Fruit fly (Drosophila melanogaster) whole organism, prepupa: Measurements from ENCODE around the gene VhaM9.7-c.

Experiments used
- Blimp-1 ChIP-seq: fragments of 200-800 bp; sonication (Bioruptor generic); optimal IDR thresholded peaks from 3 replicates; lab custom pipeline; 2017; ENCODE audit warnings: missing biosample characterization, missing genetic modification characterization, mild to moderate bottlenecking, moderate library complexity, missing genetic modification reagents
- CG10631 ChIP-seq: fragments of 200-800 bp; sonication (Bioruptor generic); optimal IDR thresholded peaks from 2 replicates; lab custom pipeline; 2016; ENCODE audit warnings: missing biosample characterization, missing genetic modification characterization
- CG10669 ChIP-seq: fragments of 200-800 bp; sonication (Bioruptor generic); optimal IDR thresholded peaks from 3 replicates; lab custom pipeline; 2018; ENCODE audit warnings: missing biosample characterization, mild to moderate bottlenecking, missing genetic modification characterization, moderate library complexity
- CG11762 ChIP-seq: fragments of 200-800 bp; sonication (Bioruptor generic); optimal IDR thresholded peaks from 3 replicates; lab custom pipeline; 2016; ENCODE audit warnings: missing biosample characterization, missing genetic modification characterization; ENCODE audit not compliant: insufficient read depth
- CG11902 ChIP-seq: fragments of 200-800 bp; sonication (Bioruptor generic); optimal IDR thresholded peaks from 3 replicates; lab custom pipeline; 2016; ENCODE audit warnings: missing biosample characterization, missing genetic modification characterization
- CG15336 ChIP-seq: fragments of 200-800 bp; sonication (Bioruptor generic); IDR thresholded peaks from 2 replicates; pipeline ENCODE4 v1.3.6; 2022; ENCODE audit warnings: missing biosample characterization, missing genetic modification characterization
- CG1621 ChIP-seq: fragments of 200-800 bp; sonication (Bioruptor generic); optimal IDR thresholded peaks from 3 replicates; lab custom pipeline; 2018; ENCODE audit warnings: missing biosample characterization, mild to moderate bottlenecking, missing genetic modification characterization
- CG16779 ChIP-seq: fragments of 200-800 bp; sonication (Bioruptor generic); optimal IDR thresholded peaks from 3 replicates; lab custom pipeline; 2017; ENCODE audit warnings: missing biosample characterization, mild to moderate bottlenecking, missing genetic modification characterization
- CG3032 ChIP-seq: fragments of 200-800 bp; optimal IDR thresholded peaks from 2 replicates; lab custom pipeline; 2019; ENCODE audit warnings: missing biosample characterization, mild to moderate bottlenecking, missing genetic modification characterization, moderate library complexity
- CG31627 ChIP-seq: fragments of 200-800 bp; sonication (Bioruptor generic); optimal IDR thresholded peaks from 3 replicates; lab custom pipeline; 2016; ENCODE audit warnings: missing biosample characterization, missing genetic modification characterization
- CG34406 ChIP-seq: fragments of 200-800 bp; sonication (Bioruptor generic); optimal IDR thresholded peaks from 3 replicates; lab custom pipeline; 2016; ENCODE audit warnings: missing biosample characterization, missing genetic modification characterization
- CG3919 ChIP-seq: fragments of 200-800 bp; sonication (Bioruptor generic); optimal IDR thresholded peaks from 3 replicates; lab custom pipeline; 2016; ENCODE audit warnings: missing biosample characterization, missing genetic modification characterization
- CG4318 ChIP-seq: fragments of 200-800 bp; sonication (Bioruptor generic); optimal IDR thresholded peaks from 3 replicates; lab custom pipeline; 2017; ENCODE audit warnings: missing biosample characterization, mild to moderate bottlenecking, missing genetic modification characterization
- CG6163 ChIP-seq: fragments of 200-800 bp; sonication (Bioruptor generic); IDR thresholded peaks from 3 replicates; pipeline ENCODE4 v1.3.6; 2022; ENCODE audit warnings: missing biosample characterization, missing genetic modification characterization
- CG6276 ChIP-seq: fragments of 200-800 bp; sonication (Bioruptor generic); optimal IDR thresholded peaks from 2 replicates; lab custom pipeline; 2017; ENCODE audit warnings: missing biosample characterization, mild to moderate bottlenecking, missing genetic modification characterization
- CG6808 ChIP-seq: fragments of 200-800 bp; sonication (Bioruptor generic); optimal IDR thresholded peaks from 3 replicates; lab custom pipeline; 2017; ENCODE audit warnings: missing biosample characterization, missing genetic modification characterization, mild to moderate bottlenecking, moderate library complexity, missing genetic modification reagents
- CG7368 ChIP-seq: fragments of 200-800 bp; sonication (Bioruptor generic); optimal IDR thresholded peaks from 3 replicates; lab custom pipeline; 2016; ENCODE audit warnings: missing biosample characterization, missing genetic modification characterization
- CG8319 ChIP-seq: fragments of 200-800 bp; sonication (Bioruptor generic); optimal IDR thresholded peaks from 3 replicates; lab custom pipeline; 2016; ENCODE audit warnings: missing biosample characterization, missing genetic modification characterization
- CG8632 ChIP-seq: fragments of 200-800 bp; sonication (Bioruptor generic); optimal IDR thresholded peaks from 3 replicates; lab custom pipeline; 2016; ENCODE audit warnings: missing biosample characterization, missing genetic modification characterization
- CG9139 ChIP-seq: fragments of 200-800 bp; sonication (Bioruptor generic); optimal IDR thresholded peaks from 3 replicates; lab custom pipeline; 2017; ENCODE audit warnings: missing biosample characterization, mild to moderate bottlenecking, missing genetic modification characterization
- Eip78C ChIP-seq: fragments of 200-800 bp; sonication (Bioruptor generic); peaks from one replicate; lab custom pipeline; 2016; ENCODE audit warnings: missing biosample characterization, missing genetic modification characterization
- Ets21C ChIP-seq: fragments of 200-800 bp; sonication (Bioruptor generic); optimal IDR thresholded peaks from 3 replicates; lab custom pipeline; 2016; ENCODE audit warnings: missing biosample characterization, missing genetic modification characterization
- Gug ChIP-seq: fragments of 200-800 bp; sonication (Bioruptor generic); IDR thresholded peaks from 2 replicates; pipeline ENCODE4 v1.3.6; 2022; ENCODE audit warnings: missing biosample characterization, missing genetic modification characterization
- Hr38 ChIP-seq: sonication (Bioruptor generic); optimal IDR thresholded peaks from 2 replicates; lab custom pipeline; 2016; ENCODE audit warnings: missing biosample characterization, missing genetic modification characterization
- Hr39 ChIP-seq: fragments of 200-800 bp; sonication (Bioruptor generic); optimal IDR thresholded peaks from 2 replicates; lab custom pipeline; 2016; ENCODE audit warnings: missing biosample characterization, missing genetic modification characterization
- Hr4 ChIP-seq: fragments of 200-800 bp; sonication (Bioruptor generic); optimal IDR thresholded peaks from 3 replicates; lab custom pipeline; 2016; ENCODE audit warnings: missing biosample characterization, missing genetic modification characterization
- Lpt ChIP-seq: fragments of 200-800 bp; sonication (Bioruptor generic); optimal IDR thresholded peaks from 3 replicates; lab custom pipeline; 2016; ENCODE audit warnings: missing biosample characterization, missing genetic modification characterization
- Met ChIP-seq: fragments of 200-800 bp; sonication (Bioruptor generic); optimal IDR thresholded peaks from 3 replicates; lab custom pipeline; 2016; ENCODE audit warnings: missing biosample characterization, missing genetic modification characterization
- Smox ChIP-seq: fragments of 200-800 bp; sonication (Bioruptor generic); optimal IDR thresholded peaks from 3 replicates; lab custom pipeline; 2016; ENCODE audit warnings: missing biosample characterization, missing genetic modification characterization
- Sox14 ChIP-seq: fragments of 200-800 bp; sonication (Bioruptor generic); optimal IDR thresholded peaks from 3 replicates; lab custom pipeline; 2016; ENCODE audit warnings: missing biosample characterization, missing genetic modification characterization
- Sox15 ChIP-seq: fragments of 200-800 bp; sonication (Bioruptor generic); optimal IDR thresholded peaks from 3 replicates; lab custom pipeline; 2016; ENCODE audit warnings: missing biosample characterization, missing genetic modification characterization
- achi ChIP-seq: fragments of 200-800 bp; sonication (Bioruptor generic); optimal IDR thresholded peaks from 3 replicates; lab custom pipeline; 2016; ENCODE audit warnings: missing biosample characterization, missing genetic modification characterization
- acj6 ChIP-seq: fragments of 200-800 bp; sonication (Bioruptor generic); optimal IDR thresholded peaks from 3 replicates; lab custom pipeline; 2016; ENCODE audit warnings: missing biosample characterization, missing genetic modification characterization
- cyc ChIP-seq: fragments of 200-800 bp; sonication (Bioruptor generic); optimal IDR thresholded peaks from 3 replicates; lab custom pipeline; 2016; ENCODE audit warnings: missing biosample characterization, missing genetic modification characterization
- dac ChIP-seq: fragments of 200-800 bp; sonication (Bioruptor generic); optimal IDR thresholded peaks from 2 replicates; lab custom pipeline; 2017; ENCODE audit warnings: missing biosample characterization, mild to moderate bottlenecking, missing genetic modification characterization
- dsx ChIP-seq: fragments of 200-800 bp; optimal IDR thresholded peaks from 3 replicates; lab custom pipeline; 2019; ENCODE audit warnings: missing biosample characterization, mild to moderate bottlenecking, missing genetic modification characterization, moderate library complexity; ENCODE audit not compliant: poor library complexity, severe bottlenecking
- eg ChIP-seq: fragments of 200-800 bp; sonication (Bioruptor generic); IDR thresholded peaks from 3 replicates; pipeline ENCODE4 v1.3.6; 2022; ENCODE audit warnings: missing biosample characterization, missing genetic modification characterization
- fkh ChIP-seq: fragments of 200-800 bp; sonication (Bioruptor generic); optimal IDR thresholded peaks from 3 replicates; lab custom pipeline; 2017; ENCODE audit warnings: missing biosample characterization, mild to moderate bottlenecking, missing genetic modification characterization, moderate library complexity
- lz ChIP-seq: fragments of 200-800 bp; sonication (Bioruptor generic); optimal IDR thresholded peaks from 3 replicates; lab custom pipeline; 2016; ENCODE audit warnings: missing biosample characterization, missing genetic modification characterization
- salr ChIP-seq, 2 experiments: fragments of 200-800 bp; sonication (Bioruptor generic); optimal IDR thresholded peaks; 3 replicates each; lab custom pipeline; 2016 to 2018; ENCODE audit warnings: missing biosample characterization in 2 of 2, missing genetic modification characterization in 2 of 2, mild to moderate bottlenecking in 1 of 2
- spab ChIP-seq: fragments of 200-800 bp; sonication (Bioruptor generic); optimal IDR thresholded peaks from 2 replicates; lab custom pipeline; 2017; ENCODE audit warnings: missing biosample characterization, mild to moderate bottlenecking, missing genetic modification characterization, missing genetic modification reagents
- ss ChIP-seq, 2 experiments: fragments of 200-800 bp; sonication (Bioruptor generic); optimal IDR thresholded peaks; 2 replicates in 1 of 2; 3 replicates in 1 of 2; lab custom pipeline; 2017 to 2018; ENCODE audit warnings: mild to moderate bottlenecking in 2 of 2, missing biosample characterization in 2 of 2, missing genetic modification characterization in 2 of 2, moderate library complexity in 1 of 2
- svp ChIP-seq: fragments of 200-800 bp; sonication (Bioruptor generic); peaks from one replicate; lab custom pipeline; 2016; ENCODE audit warnings: missing biosample characterization, missing genetic modification characterization
- vri ChIP-seq: fragments of 200-800 bp; sonication (Bioruptor generic); optimal IDR thresholded peaks from 3 replicates; lab custom pipeline; 2016; ENCODE audit warnings: missing biosample characterization, mild to moderate bottlenecking, missing genetic modification characterization

The VhaM9.7-c gene

dm6 chr3L:4230357-4230901, 43.8 kb upstream of the VhaM9.7-c start (continued):
- peak; percentile 92 for TF ChIP-seq Lpt (GFP tag; lab: Kevin White, UChicago)
- no peak for TF ChIP-seq vri
- TF ChIP-seq CG6163 (GFP tag; lab: Robert Waterston, UW): peak; percentile 87
- peak; percentile 79 for TF ChIP-seq CG11902 (GFP tag; lab: Kevin White, UChicago)
- peak; percentile 94 for TF ChIP-seq CG3032 (tag; lab: Kevin White, UChicago)
- peak; percentile 93 for TF ChIP-seq CG15336 (GFP tag; lab: Robert Waterston, UW)
- TF ChIP-seq CG34406: peak; percentile 81
- TF ChIP-seq svp (GFP tag; lab: Kevin White, UChicago): peak; percentile 75
- TF ChIP-seq CG9139 (GFP tag; lab: Kevin White, UChicago): peak; percentile 87
- TF ChIP-seq CG8632 (GFP tag; lab: Kevin White, UChicago): peak; percentile 82
- peak; percentile 54 for TF ChIP-seq lz (GFP tag; lab: Kevin White, UChicago)
- peak; percentile 91 for TF ChIP-seq CG6276
- peak; percentile 88 for TF ChIP-seq CG7368 (GFP tag; lab: Kevin White, UChicago)
- TF ChIP-seq CG10631: peak; percentile 91
- peak; percentile 65 for TF ChIP-seq cyc (GFP tag; lab: Kevin White, UChicago)
- TF ChIP-seq acj6 (GFP tag; lab: Kevin White, UChicago): peak; percentile 90
- peak; percentile 91 for TF ChIP-seq CG11762 (GFP tag; lab: Kevin White, UChicago)
- TF ChIP-seq Sox14 (GFP tag; lab: Kevin White, UChicago): peak; percentile 91
- TF ChIP-seq Hr38 (GFP tag; lab: Kevin White, UChicago): no peak
- peak; percentile 97 for TF ChIP-seq Eip78C (GFP tag; lab: Kevin White, UChicago)
- TF ChIP-seq Blimp-1: no peak
- peak; percentile 66 for TF ChIP-seq Met (GFP tag; lab: Kevin White, UChicago)
- TF ChIP-seq CG31627 (GFP tag; lab: Kevin White, UChicago): peak; percentile 52
- peak; percentile 93 for TF ChIP-seq CG10669
- peak; percentile 86 to 92 for TF ChIP-seq salr (GFP tag; optimal IDR thresholded peaks at IDR 0.05; lab: Kevin White, UChicago)
- TF ChIP-seq spab (GFP tag; lab: Kevin White, UChicago): peak; percentile 93
- TF ChIP-seq ss (GFP tag; optimal IDR thresholded peaks at IDR 0.05; lab: Kevin White, UChicago): peak; percentile 93 to 94
- TF ChIP-seq achi: peak; percentile 89
- peak; percentile 93 for TF ChIP-seq CG4318
- TF ChIP-seq Hr4 (GFP tag; lab: Kevin White, UChicago): peak; percentile 97
- peak; percentile 90 for TF ChIP-seq eg (GFP tag; lab: Robert Waterston, UW)
- peak; percentile 88 for TF ChIP-seq CG1621 (tag; lab: Kevin White, UChicago)

DNA sequence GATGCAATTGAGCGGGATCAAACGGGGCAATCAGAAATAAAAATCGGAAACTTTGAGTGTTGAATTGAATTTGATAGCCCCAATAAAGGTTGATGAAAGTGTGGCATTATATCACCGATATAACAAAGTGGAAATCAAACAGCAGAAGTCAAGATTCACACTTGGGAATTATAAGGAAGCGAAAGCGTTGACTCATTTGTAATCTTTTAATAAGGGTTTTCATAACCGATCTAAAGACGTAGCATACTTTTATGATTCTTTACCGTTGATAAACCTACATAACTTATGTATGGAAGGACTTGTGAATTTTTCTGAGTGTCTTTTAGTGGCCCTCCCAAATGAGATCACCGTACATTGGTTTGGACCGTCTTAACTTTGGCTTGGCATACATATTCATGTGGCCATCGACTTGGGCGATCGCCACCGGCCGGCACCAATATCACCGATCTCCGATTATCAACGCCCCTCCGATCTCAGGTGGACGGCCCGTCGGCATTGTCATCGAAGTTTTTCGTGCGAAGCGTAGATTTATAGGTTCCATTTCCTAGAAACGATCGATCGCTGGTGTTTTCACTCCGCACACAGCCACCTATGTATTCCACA, 42.8 kb upstream of the VhaM9.7-c start:
- peak; percentile 65 for TF ChIP-seq Eip78C (GFP tag; lab: Kevin White, UChicago)
- no peak for TF ChIP-seq Lpt (GFP tag; lab: Kevin White, UChicago)
- TF ChIP-seq CG10631: peak; percentile 1

DNA sequence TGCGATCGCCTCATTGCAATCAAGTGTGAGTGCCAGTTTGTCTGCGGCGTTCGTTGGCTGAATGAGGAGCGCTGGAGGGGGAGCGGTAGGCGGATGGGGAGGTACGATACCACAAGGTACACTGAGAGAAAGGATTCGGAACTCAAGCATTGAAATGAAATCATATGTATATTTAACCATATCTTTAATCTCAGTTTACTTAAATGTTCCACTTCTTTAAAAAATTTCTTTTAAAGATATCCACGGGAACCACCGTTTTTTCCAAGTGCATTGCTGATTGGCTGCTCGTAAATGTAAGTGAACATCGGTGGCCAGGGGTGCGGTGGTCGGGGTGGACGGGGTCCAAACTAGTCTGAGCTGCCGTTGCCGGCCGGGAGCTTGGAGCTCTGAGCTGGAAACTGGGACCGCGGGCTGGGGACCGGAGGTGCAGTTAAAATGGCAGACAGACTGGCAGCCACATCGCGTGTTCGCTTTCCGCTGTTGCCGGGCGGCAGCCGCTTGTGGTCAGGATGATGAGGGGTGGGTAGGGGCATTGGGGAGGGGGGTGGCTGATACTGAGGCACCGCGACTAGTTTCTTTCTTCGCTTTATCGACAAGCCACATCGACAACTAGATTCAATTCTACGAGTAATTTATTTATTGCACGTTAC, 41.6 kb upstream of the VhaM9.7-c start:
- TF ChIP-seq Hr39 (GFP tag; lab: Kevin White, UChicago) (peak; percentile 97), CG34406 (peak; percentile 97), dac (peak; percentile 97), cyc (GFP tag; lab: Kevin White, UChicago) (peak; percentile 97), CG6808 (GFP tag; lab: Kevin White, UChicago) (peak; percentile 99), ss (GFP tag; optimal IDR thresholded peaks at IDR 0.05; lab: Kevin White, UChicago) (peak; percentile 98 to 99), CG8319 (GFP tag; lab: Kevin White, UChicago) (peak; percentile 96), CG10669 (peak; percentile 99), Smox (GFP tag; lab: Kevin White, UChicago) (peak; percentile 91), CG4318 (peak; percentile 99), CG9139 (GFP tag; lab: Kevin White, UChicago) (peak; percentile 98), CG16779 (peak; percentile 98), Ets21C (peak; percentile 91), salr (GFP tag; optimal IDR thresholded peaks at IDR 0.05; lab: Kevin White, UChicago) (peak; percentile 96 to 98), Sox15 (peak; percentile 93), svp (GFP tag; lab: Kevin White, UChicago) (peak; percentile 99), lz (GFP tag; lab: Kevin White, UChicago) (peak; percentile 98), dsx (peak; percentile 98), Gug (GFP tag; lab: Robert Waterston, UW) (peak; percentile 99), CG3919 (GFP tag; lab: Kevin White, UChicago) (peak; percentile 99), spab (GFP tag; lab: Kevin White, UChicago) (peak; percentile 99), CG10631 (peak; percentile 99), fkh (peak; percentile 61)
